Fruit fly (Drosophila melanogaster) whole organism, prepupa: ENCODE data around the gene CG13999.

Experiments used
- Blimp-1 ChIP-seq: fragments of 200-800 bp; sonication (Bioruptor generic); optimal IDR thresholded peaks from 3 replicates; lab custom pipeline; 2017; ENCODE audit warnings: missing biosample characterization, missing genetic modification characterization, mild to moderate bottlenecking, moderate library complexity, missing genetic modification reagents
- CG10631 ChIP-seq: fragments of 200-800 bp; sonication (Bioruptor generic); optimal IDR thresholded peaks from 2 replicates; lab custom pipeline; 2016; ENCODE audit warnings: missing biosample characterization, missing genetic modification characterization
- CG11762 ChIP-seq: fragments of 200-800 bp; sonication (Bioruptor generic); optimal IDR thresholded peaks from 3 replicates; lab custom pipeline; 2016; ENCODE audit warnings: missing biosample characterization, missing genetic modification characterization; ENCODE audit not compliant: insufficient read depth
- CG15336 ChIP-seq: fragments of 200-800 bp; sonication (Bioruptor generic); IDR thresholded peaks from 2 replicates; pipeline ENCODE4 v1.3.6; 2022; ENCODE audit warnings: missing biosample characterization, missing genetic modification characterization
- CG1621 ChIP-seq: fragments of 200-800 bp; sonication (Bioruptor generic); optimal IDR thresholded peaks from 3 replicates; lab custom pipeline; 2018; ENCODE audit warnings: missing biosample characterization, mild to moderate bottlenecking, missing genetic modification characterization
- CG16779 ChIP-seq: fragments of 200-800 bp; sonication (Bioruptor generic); optimal IDR thresholded peaks from 3 replicates; lab custom pipeline; 2017; ENCODE audit warnings: missing biosample characterization, mild to moderate bottlenecking, missing genetic modification characterization
- CG3032 ChIP-seq: fragments of 200-800 bp; optimal IDR thresholded peaks from 2 replicates; lab custom pipeline; 2019; ENCODE audit warnings: missing biosample characterization, mild to moderate bottlenecking, missing genetic modification characterization, moderate library complexity
- CG31627 ChIP-seq: fragments of 200-800 bp; sonication (Bioruptor generic); optimal IDR thresholded peaks from 3 replicates; lab custom pipeline; 2016; ENCODE audit warnings: missing biosample characterization, missing genetic modification characterization
- CG32006 ChIP-seq: fragments of 200-800 bp; sonication (Bioruptor generic); optimal IDR thresholded peaks from 3 replicates; lab custom pipeline; 2017; ENCODE audit warnings: missing biosample characterization, mild to moderate bottlenecking, missing genetic modification characterization
- CG34406 ChIP-seq: fragments of 200-800 bp; sonication (Bioruptor generic); optimal IDR thresholded peaks from 3 replicates; lab custom pipeline; 2016; ENCODE audit warnings: missing biosample characterization, missing genetic modification characterization
- CG3919 ChIP-seq: fragments of 200-800 bp; sonication (Bioruptor generic); optimal IDR thresholded peaks from 3 replicates; lab custom pipeline; 2016; ENCODE audit warnings: missing biosample characterization, missing genetic modification characterization
- CG4318 ChIP-seq: fragments of 200-800 bp; sonication (Bioruptor generic); optimal IDR thresholded peaks from 3 replicates; lab custom pipeline; 2017; ENCODE audit warnings: missing biosample characterization, mild to moderate bottlenecking, missing genetic modification characterization
- CG6808 ChIP-seq: fragments of 200-800 bp; sonication (Bioruptor generic); optimal IDR thresholded peaks from 3 replicates; lab custom pipeline; 2017; ENCODE audit warnings: missing biosample characterization, missing genetic modification characterization, mild to moderate bottlenecking, moderate library complexity, missing genetic modification reagents
- CG6854 ChIP-seq: fragments of 200-800 bp; sonication (Bioruptor generic); optimal IDR thresholded peaks from 2 replicates; lab custom pipeline; 2017; ENCODE audit warnings: missing biosample characterization, mild to moderate bottlenecking, missing genetic modification characterization
- CG7368 ChIP-seq: fragments of 200-800 bp; sonication (Bioruptor generic); optimal IDR thresholded peaks from 3 replicates; lab custom pipeline; 2016; ENCODE audit warnings: missing biosample characterization, missing genetic modification characterization
- CG8632 ChIP-seq: fragments of 200-800 bp; sonication (Bioruptor generic); optimal IDR thresholded peaks from 3 replicates; lab custom pipeline; 2016; ENCODE audit warnings: missing biosample characterization, missing genetic modification characterization
- CG9139 ChIP-seq: fragments of 200-800 bp; sonication (Bioruptor generic); optimal IDR thresholded peaks from 3 replicates; lab custom pipeline; 2017; ENCODE audit warnings: missing biosample characterization, mild to moderate bottlenecking, missing genetic modification characterization
- Eip78C ChIP-seq: fragments of 200-800 bp; sonication (Bioruptor generic); peaks from one replicate; lab custom pipeline; 2016; ENCODE audit warnings: missing biosample characterization, missing genetic modification characterization
- Eip93F ChIP-seq: fragments of 200-800 bp; sonication (Bioruptor generic); optimal IDR thresholded peaks from 2 replicates; lab custom pipeline; 2016; ENCODE audit warnings: missing biosample characterization, mild to moderate bottlenecking, missing genetic modification characterization
- Ets21C ChIP-seq: fragments of 200-800 bp; sonication (Bioruptor generic); optimal IDR thresholded peaks from 3 replicates; lab custom pipeline; 2016; ENCODE audit warnings: missing biosample characterization, missing genetic modification characterization
- Ets96B ChIP-seq: fragments of 200-800 bp; optimal IDR thresholded peaks from 2 replicates; lab custom pipeline; 2019; ENCODE audit warnings: missing biosample characterization, mild to moderate bottlenecking, missing genetic modification characterization, moderate library complexity
- Gug ChIP-seq: fragments of 200-800 bp; sonication (Bioruptor generic); IDR thresholded peaks from 2 replicates; pipeline ENCODE4 v1.3.6; 2022; ENCODE audit warnings: missing biosample characterization, missing genetic modification characterization
- Hr39 ChIP-seq: fragments of 200-800 bp; sonication (Bioruptor generic); optimal IDR thresholded peaks from 2 replicates; lab custom pipeline; 2016; ENCODE audit warnings: missing biosample characterization, missing genetic modification characterization
- Hr4 ChIP-seq: fragments of 200-800 bp; sonication (Bioruptor generic); optimal IDR thresholded peaks from 3 replicates; lab custom pipeline; 2016; ENCODE audit warnings: missing biosample characterization, missing genetic modification characterization
- OdsH ChIP-seq: fragments of 200-800 bp; sonication (Bioruptor generic); optimal IDR thresholded peaks from 3 replicates; lab custom pipeline; 2016; ENCODE audit warnings: missing biosample characterization, missing genetic modification characterization
- Smox ChIP-seq: fragments of 200-800 bp; sonication (Bioruptor generic); optimal IDR thresholded peaks from 3 replicates; lab custom pipeline; 2016; ENCODE audit warnings: missing biosample characterization, missing genetic modification characterization
- Sox102F ChIP-seq: fragments of 200-800 bp; sonication (Bioruptor generic); optimal IDR thresholded peaks from 2 replicates; lab custom pipeline; 2016; ENCODE audit warnings: missing biosample characterization, mild to moderate bottlenecking, missing genetic modification characterization
- achi ChIP-seq: fragments of 200-800 bp; sonication (Bioruptor generic); optimal IDR thresholded peaks from 3 replicates; lab custom pipeline; 2016; ENCODE audit warnings: missing biosample characterization, missing genetic modification characterization
- acj6 ChIP-seq: fragments of 200-800 bp; sonication (Bioruptor generic); optimal IDR thresholded peaks from 3 replicates; lab custom pipeline; 2016; ENCODE audit warnings: missing biosample characterization, missing genetic modification characterization
- cyc ChIP-seq: fragments of 200-800 bp; sonication (Bioruptor generic); optimal IDR thresholded peaks from 3 replicates; lab custom pipeline; 2016; ENCODE audit warnings: missing biosample characterization, missing genetic modification characterization
- fd59A ChIP-seq: fragments of 200-800 bp; sonication (Bioruptor generic); optimal IDR thresholded peaks from 2 replicates; lab custom pipeline; 2017; ENCODE audit warnings: missing biosample characterization, mild to moderate bottlenecking, missing genetic modification characterization, missing genetic modification reagents
- fd85E ChIP-seq: fragments of 200-800 bp; sonication (Bioruptor generic); optimal IDR thresholded peaks from 3 replicates; lab custom pipeline; 2016; ENCODE audit warnings: missing biosample characterization, missing genetic modification characterization
- fkh ChIP-seq: fragments of 200-800 bp; sonication (Bioruptor generic); optimal IDR thresholded peaks from 3 replicates; lab custom pipeline; 2017; ENCODE audit warnings: missing biosample characterization, mild to moderate bottlenecking, missing genetic modification characterization, moderate library complexity
- lz ChIP-seq: fragments of 200-800 bp; sonication (Bioruptor generic); optimal IDR thresholded peaks from 3 replicates; lab custom pipeline; 2016; ENCODE audit warnings: missing biosample characterization, missing genetic modification characterization
- net ChIP-seq: fragments of 200-800 bp; sonication (Bioruptor generic); optimal IDR thresholded peaks from 3 replicates; lab custom pipeline; 2016; ENCODE audit warnings: missing biosample characterization, missing genetic modification characterization
- pdm3 ChIP-seq: fragments of 200-800 bp; sonication (Bioruptor generic); optimal IDR thresholded peaks from 3 replicates; lab custom pipeline; 2016; ENCODE audit warnings: missing biosample characterization, missing genetic modification characterization
- salr ChIP-seq, 2 experiments: fragments of 200-800 bp; sonication (Bioruptor generic); optimal IDR thresholded peaks; 3 replicates each; lab custom pipeline; 2016 to 2018; ENCODE audit warnings: missing biosample characterization in 2 of 2, missing genetic modification characterization in 2 of 2, mild to moderate bottlenecking in 1 of 2
- ss ChIP-seq, 2 experiments: fragments of 200-800 bp; sonication (Bioruptor generic); optimal IDR thresholded peaks; 2 replicates in 1 of 2; 3 replicates in 1 of 2; lab custom pipeline; 2017 to 2018; ENCODE audit warnings: mild to moderate bottlenecking in 2 of 2, missing biosample characterization in 2 of 2, missing genetic modification characterization in 2 of 2, moderate library complexity in 1 of 2
- svp ChIP-seq: fragments of 200-800 bp; sonication (Bioruptor generic); peaks from one replicate; lab custom pipeline; 2016; ENCODE audit warnings: missing biosample characterization, missing genetic modification characterization
- topi ChIP-seq: fragments of 200-800 bp; sonication (Bioruptor generic); optimal IDR thresholded peaks from 3 replicates; lab custom pipeline; 2016; ENCODE audit warnings: missing biosample characterization, missing genetic modification characterization
- vri ChIP-seq: fragments of 200-800 bp; sonication (Bioruptor generic); optimal IDR thresholded peaks from 3 replicates; lab custom pipeline; 2016; ENCODE audit warnings: missing biosample characterization, mild to moderate bottlenecking, missing genetic modification characterization

Gene CG13999

dm6 chr2L:5982334-5982987 lies 26.2 kb upstream of the CG13999 start (continued):
- TF ChIP-seq fd85E (GFP tag; lab: Kevin White, UChicago) (no peak), OdsH (peak; percentile 23), Hr4 (GFP tag; lab: Kevin White, UChicago) (peak; percentile 14), CG10631 (GFP tag; lab: Kevin White, UChicago) (no peak), fd59A (GFP tag; lab: Kevin White, UChicago) (peak; percentile 33), Ets21C (GFP tag; lab: Kevin White, UChicago) (no peak), CG6854 (GFP tag; lab: Kevin White, UChicago) (peak; percentile 50), CG11762 (GFP tag; lab: Kevin White, UChicago) (no peak), CG6808 (peak; percentile 28), CG9139 (peak; percentile 28)
- TF ChIP-seq, all 60 proteins: peak for 35

- TF ChIP-seq Eip78C (GFP tag; lab: Kevin White, UChicago) (peak; percentile 64), Hr39 (GFP tag; lab: Kevin White, UChicago) (no peak), CG6808 (peak; percentile 28), CG32006 (GFP tag; lab: Kevin White, UChicago) (no peak), ss (GFP tag; optimal IDR thresholded peaks at IDR 0.05; lab: Kevin White, UChicago) (peak in 1 of 2 experiments; percentile 12), vri (GFP tag; lab: Kevin White, UChicago) (no peak), lz (peak; percentile 1), CG3032 (tag; lab: Kevin White, UChicago) (peak; percentile 24), CG1621 (tag; lab: Kevin White, UChicago) (no peak), CG16779 (tag; lab: Kevin White, UChicago) (peak; percentile 49), acj6 (GFP tag; lab: Kevin White, UChicago) (no peak), achi (GFP tag; lab: Kevin White, UChicago) (peak; percentile 35), CG15336 (GFP tag; lab: Robert Waterston, UW) (no peak), CG31627 (GFP tag; lab: Kevin White, UChicago) (peak; percentile 0), svp (GFP tag; lab: Kevin White, UChicago) (peak; percentile 43), cyc (no peak), salr (GFP tag; optimal IDR thresholded peaks at IDR 0.05; lab: Kevin White, UChicago) (peak in 1 of 2 experiments; percentile 7), net (GFP tag; lab: Kevin White, UChicago) (no peak), fkh (GFP tag; lab: Kevin White, UChicago) (peak; percentile 93), OdsH (no peak), CG6854 (GFP tag; lab: Kevin White, UChicago) (no peak), Gug (GFP tag; lab: Robert Waterston, UW) (no peak), topi (GFP tag; lab: Kevin White, UChicago) (peak; percentile 8), Blimp-1 (GFP tag; lab: Kevin White, UChicago) (no peak), CG3919 (GFP tag; lab: Kevin White, UChicago) (peak; percentile 15)
Observed at dm6 chr2L:5981433-5982333, 25.4 kb upstream of the CG13999 start, which contains the start of gene eIF4A. TSS of gene eIF4A (plus strand) at chr2L:5981764.

- TF ChIP-seq CG34406 (GFP tag; lab: Kevin White, UChicago) (peak; percentile 2), CG4318 (GFP tag; lab: Kevin White, UChicago) (no peak), svp (GFP tag; lab: Kevin White, UChicago) (peak; percentile 48), net (GFP tag; lab: Kevin White, UChicago) (no peak), Sox102F (GFP tag; lab: Kevin White, UChicago) (peak; percentile 55), OdsH (no peak), cyc (peak; percentile 1), Hr4 (GFP tag; lab: Kevin White, UChicago) (peak; percentile 19), Eip93F (GFP tag; lab: Kevin White, UChicago) (no peak), Smox (GFP tag; lab: Kevin White, UChicago) (peak; percentile 34), Hr39 (GFP tag; lab: Kevin White, UChicago) (peak; percentile 19), CG3919 (GFP tag; lab: Kevin White, UChicago) (peak; percentile 24), CG7368 (GFP tag; lab: Kevin White, UChicago) (no peak), Eip78C (GFP tag; lab: Kevin White, UChicago) (peak; percentile 33), CG32006 (GFP tag; lab: Kevin White, UChicago) (peak; percentile 19), ss (GFP tag; optimal IDR thresholded peaks at IDR 0.05; lab: Kevin White, UChicago) (peak; percentile 2 to 29), CG8632 (GFP tag; lab: Kevin White, UChicago) (no peak), pdm3 (GFP tag; lab: Kevin White, UChicago) (peak; percentile 4), CG6854 (GFP tag; lab: Kevin White, UChicago) (peak; percentile 68), Ets96B (tag; lab: Kevin White, UChicago) (peak; percentile 19), vri (GFP tag; lab: Kevin White, UChicago) (peak; percentile 3)
Observed at dm6 chr2L:5980862-5981432, 24.7 kb upstream of the CG13999 start, which contains the start of gene chic. TSS of gene chic (minus strand) at chr2L:5981018.
